Worm (Caenorhabditis elegans): ENCODE data around the gene nhr-143.

DNA sequence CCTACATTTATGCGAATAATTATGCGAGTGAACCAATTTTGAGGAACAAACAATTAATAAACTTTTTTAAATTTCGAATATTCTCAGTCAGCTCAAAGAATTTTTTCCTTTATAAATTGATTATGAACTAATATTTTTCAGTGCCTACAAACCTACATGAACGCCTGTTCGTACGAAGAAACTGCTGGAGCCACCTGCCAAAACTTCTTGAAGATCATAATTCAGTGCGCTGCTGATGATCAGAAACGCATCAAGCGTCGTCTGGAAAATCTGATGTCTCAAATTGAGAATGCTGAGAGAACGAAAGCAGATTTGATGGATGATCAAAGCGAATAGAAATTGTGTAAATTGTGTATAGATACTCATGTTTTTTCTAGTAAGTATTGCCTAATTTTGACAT, 35.8 kb downstream of the nhr-143 start:
- TF ChIP-seq ceh-39 (tag; optimal IDR thresholded peaks at IDR 0.05) (no peak), snpc-4 (tag; optimal IDR thresholded peaks at IDR 0.05) (no peak), pha-4 (tag; optimal IDR thresholded peaks at IDR 0.05) (no peak), nhr-76 (tag; optimal IDR thresholded peaks at IDR 0.05) (no peak), mls-2 (tag; optimal IDR thresholded peaks at IDR 0.05) (no peak), ztf-11 (tag; optimal IDR thresholded peaks at IDR 0.05) (no peak), tbx-8 (GFP tag; optimal IDR thresholded peaks at IDR 0.05) (no peak), elt-3 (tag; optimal IDR thresholded peaks at IDR 0.05) (no peak), ceh-43 (GFP tag; optimal IDR thresholded peaks at IDR 0.05) (no peak), mep-1 (tag; optimal IDR thresholded peaks at IDR 0.05) (no peak), elt-1 (tag; optimal IDR thresholded peaks at IDR 0.05; ENCODE audit: borderline replicate concordance, insufficient read depth) (no peak), ces-1 (GFP tag; optimal IDR thresholded peaks at IDR 0.05) (no peak)
